Worm (Caenorhabditis elegans): ENCODE measurements around the gene mcp-1.

ce11 chrV:5951133-5951532 lies 10.5 kb upstream of the mcp-1 start, which contains the start of gene M03F8.1:
- TF ChIP-seq nhr-25 (tag; optimal IDR thresholded peaks at IDR 0.05; ENCODE audit: borderline replicate concordance, insufficient read depth) (no peak), Y5F2A.4 (GFP tag; optimal IDR thresholded peaks at IDR 0.05) (no peak), unc-39 (tag; optimal IDR thresholded peaks at IDR 0.05) (no peak), nhr-41 (GFP tag; IDR thresholded peaks at IDR 0.05) (no peak), lir-3 (tag; optimal IDR thresholded peaks at IDR 0.05) (no peak), lin-13 (GFP tag; optimal IDR thresholded peaks at IDR 0.05) (no peak), ceh-32 (tag; optimal IDR thresholded peaks at IDR 0.05; ENCODE audit: poor library complexity) (no peak), nhr-237 (tag; optimal IDR thresholded peaks at IDR 0.05) (no peak), ceh-20 (GFP tag; IDR thresholded peaks at IDR 0.05) (no peak), lin-15B (tag; optimal IDR thresholded peaks at IDR 0.05) (no peak), ZK546.5 (tag; optimal IDR thresholded peaks at IDR 0.05) (no peak), F49E8.2 (tag; optimal IDR thresholded peaks at IDR 0.05; ENCODE audit: borderline replicate concordance) (no peak), ama-1 (optimal IDR thresholded peaks at IDR 0.05) (no peak), daf-12 (tag; optimal IDR thresholded peaks at IDR 0.05) (no peak)

All from whole organism, L4 larva.